Worm (Caenorhabditis elegans) whole organism, L2 larva: Measurements from ENCODE around the gene prx-1.

ENCODE experiments used
- C34F6.9 ChIP-seq: fragments of 150-350 bp; optimal IDR thresholded peaks from 2 replicates; lab custom pipeline; 2014; ENCODE audit warnings: missing biosample characterization, missing genetic modification characterization
- ama-1 ChIP-seq: fragments of 150-350 bp; optimal IDR thresholded peaks from 2 replicates; lab custom pipeline; 2018; ENCODE audit warnings: inconsistent platforms
- ceh-16 ChIP-seq: fragments of 150-350 bp; optimal IDR thresholded peaks from 2 replicates; lab custom pipeline; 2014; ENCODE audit warnings: missing biosample characterization, missing genetic modification characterization
- elt-1 ChIP-seq: fragments of 150-350 bp; optimal IDR thresholded peaks from 2 replicates; lab custom pipeline; 2014; ENCODE audit warnings: missing biosample characterization, missing genetic modification characterization
- lin-39 ChIP-seq: fragments of 150-350 bp; optimal IDR thresholded peaks from 2 replicates; lab custom pipeline; 2014; ENCODE audit warnings: missing biosample characterization, missing genetic modification reagents, missing genetic modification characterization
- lsy-2 ChIP-seq, 2 experiments: fragments of 150-350 bp in 1 of 2; sonication (generic microtip) in 1 of 2; optimal IDR thresholded peaks; 2 replicates each; lab custom pipeline; 2014 to 2017; ENCODE audit warnings: missing biosample characterization in 2 of 2, missing genetic modification characterization in 2 of 2
- mab-5 ChIP-seq: fragments of 150-350 bp; optimal IDR thresholded peaks from 2 replicates; lab custom pipeline; 2014; ENCODE audit warnings: missing biosample characterization, missing genetic modification characterization
- nhr-237 ChIP-seq: fragments of 150-350 bp; optimal IDR thresholded peaks from 2 replicates; lab custom pipeline; 2014; ENCODE audit warnings: missing biosample characterization, missing genetic modification characterization
- skn-1 ChIP-seq: sonication (generic microtip); optimal IDR thresholded peaks from 2 replicates; lab custom pipeline; 2017; ENCODE audit warnings: missing biosample characterization, missing genetic modification characterization
- unc-39 ChIP-seq: fragments of 150-350 bp; optimal IDR thresholded peaks from 2 replicates; lab custom pipeline; 2014; ENCODE audit warnings: missing biosample characterization, missing genetic modification characterization
- unc-62 ChIP-seq: fragments of 150-350 bp; optimal IDR thresholded peaks from 2 replicates; lab custom pipeline; 2014; ENCODE audit warnings: missing biosample characterization, missing genetic modification reagents, missing genetic modification characterization
- zag-1 ChIP-seq: fragments of 150-350 bp; optimal IDR thresholded peaks from 2 replicates; lab custom pipeline; 2014; ENCODE audit warnings: missing biosample characterization, missing genetic modification characterization
- ztf-4 ChIP-seq: fragments of 150-350 bp; optimal IDR thresholded peaks from 2 replicates; lab custom pipeline; 2014; ENCODE audit warnings: missing biosample characterization, missing genetic modification characterization

- TF ChIP-seq ama-1 (lab: Kevin White, UChicago) (no peak), elt-1 (no peak), unc-62 (GFP tag; lab: Kevin White, UChicago) (no peak), nhr-237 (no peak), ztf-4 (no peak), lsy-2 (tag; optimal IDR thresholded peaks at IDR 0.05; lab: Kevin White, UChicago) (no peak), unc-39 (tag; lab: Kevin White, UChicago) (no peak), C34F6.9 (no peak), ceh-16 (tag; lab: Kevin White, UChicago) (no peak), mab-5 (no peak), zag-1 (no peak), skn-1 (no peak), lin-39 (tag; lab: Kevin White, UChicago) (no peak)
Measured at ce11 chrX:14370314-14370713, 56.6 kb downstream of the prx-1 start, which contains the start of gene irk-3.
